Worm (Caenorhabditis elegans) whole organism, late embryonic: ENCODE data around the gene lgc-11.

ENCODE experiments used
- C08G9.2 ChIP-seq: sonication (generic microtip); optimal IDR thresholded peaks from 2 replicates; lab custom pipeline; 2016; ENCODE audit warnings: mild to moderate bottlenecking, missing genetic modification characterization, moderate library complexity, missing compliant biosample characterization
- C38D4.7 ChIP-seq: fragments of 200-800 bp; sonication (Bioruptor generic); optimal IDR thresholded peaks from 2 replicates; lab custom pipeline; 2018; ENCODE audit warnings: mild to moderate bottlenecking, missing genetic modification characterization, moderate library complexity, missing compliant biosample characterization
- K09A11.1 ChIP-seq: sonication (generic microtip); optimal IDR thresholded peaks from 2 replicates; lab custom pipeline; 2017; ENCODE audit warnings: antibody characterized with exemption, mild to moderate bottlenecking, missing genetic modification characterization, missing compliant biosample characterization; ENCODE audit not compliant: insufficient read depth
- T23F11.4 ChIP-seq: fragments of 200-800 bp; sonication (Bioruptor generic); optimal IDR thresholded peaks from 2 replicates; lab custom pipeline; 2018; ENCODE audit warnings: mild to moderate bottlenecking, missing genetic modification characterization, missing compliant biosample characterization
- Y22D7AL.16 ChIP-seq: sonication (generic microtip); optimal IDR thresholded peaks from 2 replicates; lab custom pipeline; 2016; ENCODE audit warnings: missing genetic modification characterization, missing compliant biosample characterization
- ama-1 ChIP-seq: fragments of 150-350 bp; optimal IDR thresholded peaks from 2 replicates; lab custom pipeline; 2014
- ceh-14 ChIP-seq: sonication (generic microtip); optimal IDR thresholded peaks from 2 replicates; lab custom pipeline; 2016; ENCODE audit warnings: missing genotype, missing genetic modification characterization, missing compliant biosample characterization
- ceh-19 ChIP-seq: fragments of 200-800 bp; sonication (Bioruptor generic); optimal IDR thresholded peaks from 2 replicates; lab custom pipeline; 2018; ENCODE audit warnings: mild to moderate bottlenecking, missing genetic modification characterization, missing compliant biosample characterization
- ceh-34 ChIP-seq: sonication (generic microtip); optimal IDR thresholded peaks from 2 replicates; lab custom pipeline; 2016; ENCODE audit warnings: mild to moderate bottlenecking, missing genetic modification characterization, missing compliant biosample characterization
- ceh-45 ChIP-seq: fragments of 200-800 bp; sonication (Bioruptor generic); IDR thresholded peaks from 2 replicates; pipeline ENCODE4 v1.3.6; 2022; ENCODE audit warnings: missing genetic modification reagents, missing genetic modification characterization, missing compliant biosample characterization
- ceh-9 ChIP-seq: sonication (generic microtip); optimal IDR thresholded peaks from 2 replicates; lab custom pipeline; 2016; ENCODE audit warnings: mild to moderate bottlenecking, missing genetic modification characterization, inconsistent platforms, missing compliant biosample characterization
- dve-1 ChIP-seq: sonication (generic microtip); optimal IDR thresholded peaks from 2 replicates; lab custom pipeline; 2017; ENCODE audit warnings: antibody characterized with exemption, mild to moderate bottlenecking, missing genetic modification characterization, missing compliant biosample characterization
- fax-1 ChIP-seq: sonication (generic microtip); optimal IDR thresholded peaks from 2 replicates; lab custom pipeline; 2016; ENCODE audit warnings: missing genotype, missing genetic modification characterization, missing compliant biosample characterization
- fkh-10 ChIP-seq: fragments of 150-350 bp; optimal IDR thresholded peaks from 2 replicates; lab custom pipeline; 2014; ENCODE audit warnings: missing biosample characterization, missing genetic modification reagents, missing genetic modification characterization
- fkh-6 ChIP-seq: sonication (generic microtip); optimal IDR thresholded peaks from 2 replicates; lab custom pipeline; 2016; ENCODE audit warnings: missing genetic modification characterization, missing compliant biosample characterization
- gmeb-2 ChIP-seq: sonication (generic microtip); optimal IDR thresholded peaks from 2 replicates; lab custom pipeline; 2016; ENCODE audit warnings: missing genetic modification characterization, inconsistent platforms, missing compliant biosample characterization
- hlh-15 ChIP-seq: sonication (generic microtip); optimal IDR thresholded peaks from 2 replicates; lab custom pipeline; 2016; ENCODE audit warnings: missing genetic modification characterization, missing compliant biosample characterization
- hlh-30 ChIP-seq: sonication (generic microtip); optimal IDR thresholded peaks from 2 replicates; lab custom pipeline; 2017; ENCODE audit warnings: antibody characterized with exemption, missing genetic modification characterization, missing compliant biosample characterization; ENCODE audit not compliant: insufficient read depth
- hlh-6 ChIP-seq: sonication (generic microtip); optimal IDR thresholded peaks from 2 replicates; lab custom pipeline; 2016; ENCODE audit warnings: missing genotype, missing genetic modification characterization, missing compliant biosample characterization
- lim-6 ChIP-seq: sonication (generic microtip); optimal IDR thresholded peaks from 2 replicates; lab custom pipeline; 2016; ENCODE audit warnings: missing genetic modification characterization, missing compliant biosample characterization
- mec-3 ChIP-seq: sonication (generic microtip); optimal IDR thresholded peaks from 2 replicates; lab custom pipeline; 2016; ENCODE audit warnings: borderline replicate concordance, missing genetic modification characterization, missing compliant biosample characterization
- nfya-1 ChIP-seq: sonication (generic microtip); optimal IDR thresholded peaks from 2 replicates; lab custom pipeline; 2017; ENCODE audit warnings: missing genetic modification characterization, mild to moderate bottlenecking, missing compliant biosample characterization, antibody characterized with exemption, moderate library complexity
- nhr-232 ChIP-seq: sonication (generic microtip); optimal IDR thresholded peaks from 2 replicates; lab custom pipeline; 2016; ENCODE audit warnings: missing genetic modification characterization, missing compliant biosample characterization
- npax-4 ChIP-seq: sonication (generic microtip); optimal IDR thresholded peaks from 2 replicates; lab custom pipeline; 2016; ENCODE audit warnings: missing genetic modification characterization, missing compliant biosample characterization
- pat-9 ChIP-seq: fragments of 200-800 bp; sonication (Bioruptor generic); optimal IDR thresholded peaks from 2 replicates; lab custom pipeline; 2018; ENCODE audit warnings: mild to moderate bottlenecking, missing genetic modification characterization, moderate library complexity, missing compliant biosample characterization
- pax-1 ChIP-seq: fragments of 150-350 bp; optimal IDR thresholded peaks from 2 replicates; lab custom pipeline; 2014; ENCODE audit warnings: missing biosample characterization, missing genetic modification characterization
- pros-1 ChIP-seq: fragments of 150-350 bp; optimal IDR thresholded peaks from 2 replicates; lab custom pipeline; 2014; ENCODE audit warnings: missing biosample characterization, missing genetic modification reagents, missing genetic modification characterization
- ref-2 ChIP-seq: sonication (generic microtip); optimal IDR thresholded peaks from 2 replicates; lab custom pipeline; 2016; ENCODE audit warnings: missing genetic modification characterization, missing compliant biosample characterization
- sdc-2 ChIP-seq: sonication (generic microtip); optimal IDR thresholded peaks from 2 replicates; lab custom pipeline; 2016; ENCODE audit warnings: missing genotype, missing genetic modification characterization, missing compliant biosample characterization
- sox-2 ChIP-seq: fragments of 200-800 bp; sonication (Bioruptor generic); IDR thresholded peaks from 2 replicates; pipeline ENCODE4 v1.3.6; 2022; ENCODE audit warnings: missing genetic modification reagents, missing genetic modification characterization, missing compliant biosample characterization
- sox-4 ChIP-seq: sonication (generic microtip); optimal IDR thresholded peaks from 2 replicates; lab custom pipeline; 2017; ENCODE audit warnings: mild to moderate bottlenecking, missing genetic modification characterization, inconsistent platforms, missing compliant biosample characterization
- syd-9 ChIP-seq: sonication (generic microtip); optimal IDR thresholded peaks from 2 replicates; lab custom pipeline; 2016; ENCODE audit warnings: mild to moderate bottlenecking, missing genetic modification characterization, moderate library complexity, missing compliant biosample characterization
- ttx-3 ChIP-seq: sonication (generic microtip); optimal IDR thresholded peaks from 2 replicates; lab custom pipeline; 2016; ENCODE audit warnings: missing genetic modification reagents, missing genetic modification characterization, missing compliant biosample characterization
- unc-3 ChIP-seq, 2 experiments: fragments of 200-800 bp in 1 of 2; sonication (Bioruptor generic) in 1 of 2; sonication (generic microtip) in 1 of 2; conservative IDR thresholded peaks in 1 of 2; optimal IDR thresholded peaks in 1 of 2; 2 replicates each; pipeline versions ENCODE4 v1.3.6 to Lab custom; 2016 to 2022; ENCODE audit warnings: missing compliant biosample characterization in 2 of 2, missing genetic modification characterization in 2 of 2, missing genetic modification reagents in 1 of 2
- unc-86 ChIP-seq: sonication (generic microtip); optimal IDR thresholded peaks from 2 replicates; lab custom pipeline; 2016; ENCODE audit warnings: missing genetic modification characterization, missing compliant biosample characterization
- zip-5 ChIP-seq: sonication (generic microtip); optimal IDR thresholded peaks from 2 replicates; lab custom pipeline; 2016; ENCODE audit warnings: missing genetic modification characterization, missing compliant biosample characterization
- ztf-16 ChIP-seq: sonication (generic microtip); optimal IDR thresholded peaks from 2 replicates; lab custom pipeline; 2017; ENCODE audit warnings: missing genetic modification characterization, missing compliant biosample characterization

Gene lgc-11

DNA sequence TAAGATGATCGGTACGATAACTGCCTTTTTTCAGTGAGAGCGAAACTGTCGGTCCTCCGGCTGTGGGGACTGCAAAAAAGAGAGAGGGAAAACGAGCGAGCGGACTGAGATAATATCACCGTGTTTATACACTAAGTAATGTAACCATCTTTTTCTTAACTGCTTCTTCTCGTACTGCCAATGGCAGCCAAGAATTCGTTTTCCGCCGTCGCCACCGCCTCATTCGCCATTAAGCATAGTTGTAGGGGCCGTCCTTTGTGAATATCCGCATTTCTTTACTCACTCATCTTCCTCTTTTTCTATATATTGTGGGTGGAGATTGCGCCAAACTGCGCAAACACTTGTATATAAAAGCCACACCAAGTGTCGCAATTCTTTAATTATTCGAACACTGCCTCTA lies 40.1 kb upstream of the lgc-11 start, which contains the start of gene col-174:
col-174 (plus strand) TSS at position 301 of the 400 bp plus-strand sequence.
- no peak for TF ChIP-seq hlh-15
- no peak for TF ChIP-seq ama-1
- no peak for TF ChIP-seq K09A11.1
- no peak for TF ChIP-seq fkh-6
- TF ChIP-seq ceh-45 (GFP tag; lab: Robert Waterston, UW) = no peak
- TF ChIP-seq zip-5 (tag; lab: Kevin White, UChicago) = no peak
- TF ChIP-seq hlh-30 (tag; lab: Kevin White, UChicago) = no peak
- TF ChIP-seq pat-9 (tag; lab: Kevin White, UChicago) = no peak
- no peak for TF ChIP-seq unc-3 (GFP tag; conservative IDR thresholded peaks at IDR 0.05; lab: Robert Waterston, UW)
- TF ChIP-seq unc-3 (tag; optimal IDR thresholded peaks at IDR 0.05; lab: Kevin White, UChicago) = no peak
- TF ChIP-seq syd-9 (tag; lab: Kevin White, UChicago) = no peak
- no peak for TF ChIP-seq C08G9.2
- no peak for TF ChIP-seq Y22D7AL.16 (tag; lab: Kevin White, UChicago)
- no peak for TF ChIP-seq ceh-34 (tag; lab: Kevin White, UChicago)
- TF ChIP-seq nfya-1 (tag; lab: Kevin White, UChicago) = no peak
- no peak for TF ChIP-seq npax-4 (tag; lab: Kevin White, UChicago)
- TF ChIP-seq C38D4.7 (GFP tag; lab: Kevin White, UChicago) = no peak
- TF ChIP-seq hlh-6 = no peak

DNA sequence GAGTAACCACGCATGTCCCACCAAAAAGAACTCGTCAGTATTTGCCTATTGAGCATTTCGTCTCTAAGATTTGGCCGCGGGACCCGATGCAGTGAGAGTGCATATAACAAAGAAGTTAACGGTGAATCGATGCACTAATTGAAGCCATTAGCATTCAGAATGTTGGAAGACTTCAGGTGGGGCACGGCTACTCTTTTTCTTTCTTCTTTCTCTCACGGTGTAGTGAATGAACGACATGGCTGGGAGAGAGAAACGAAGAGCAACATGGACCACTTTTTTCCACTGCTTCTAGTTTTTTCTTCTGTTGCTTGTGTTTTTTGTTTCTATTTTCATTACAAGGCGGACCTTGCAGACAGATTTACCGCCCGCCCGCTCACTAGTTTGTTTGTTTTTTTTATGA lies 34.6 kb upstream of the lgc-11 start:
- no peak for TF ChIP-seq lim-6 (tag; lab: Kevin White, UChicago)
- TF ChIP-seq ttx-3 (tag; lab: Kevin White, UChicago) = no peak
- no peak for TF ChIP-seq ceh-14 (tag; lab: Kevin White, UChicago)
- no peak for TF ChIP-seq mec-3 (tag; lab: Kevin White, UChicago)
- TF ChIP-seq T23F11.4 (GFP tag; lab: Kevin White, UChicago) = no peak
- no peak for TF ChIP-seq gmeb-2 (tag; lab: Kevin White, UChicago)
- no peak for TF ChIP-seq pros-1 (tag; lab: Kevin White, UChicago)
- no peak for TF ChIP-seq ref-2
- no peak for TF ChIP-seq fkh-10 (GFP tag; lab: Kevin White, UChicago)

DNA sequence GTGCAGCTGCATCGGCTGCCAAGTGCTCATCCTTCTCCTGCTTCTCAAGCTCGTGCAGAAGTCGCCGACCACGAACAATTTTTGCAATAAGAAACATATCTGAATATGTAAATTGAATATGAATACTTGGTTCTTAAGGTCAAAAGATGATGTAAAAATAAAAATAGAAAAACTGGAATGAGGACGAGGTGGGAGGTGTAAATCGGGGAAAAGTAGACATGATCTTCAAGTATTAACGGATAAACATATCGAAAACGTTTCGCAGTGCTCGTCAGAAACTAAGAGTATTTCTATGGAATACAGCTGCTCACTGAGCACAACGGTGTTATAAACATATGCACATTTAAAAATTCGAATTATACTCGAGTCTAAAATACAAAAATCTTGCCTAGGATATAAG lies 33.6 kb upstream of the lgc-11 start, which contains the start of gene glb-16:
glb-16 (minus strand) TSS at position 101 of the 400 bp plus-strand sequence.
- TF ChIP-seq pax-1 (tag; lab: Kevin White, UChicago) = no peak
- no peak for TF ChIP-seq hlh-30 (tag; lab: Kevin White, UChicago)
- TF ChIP-seq hlh-15 = no peak
- no peak for TF ChIP-seq ceh-34 (tag; lab: Kevin White, UChicago)
- TF ChIP-seq sox-4 = no peak
- TF ChIP-seq ceh-19 = no peak
- no peak for TF ChIP-seq dve-1 (tag; lab: Kevin White, UChicago)
- no peak for TF ChIP-seq C08G9.2
- no peak for TF ChIP-seq pros-1 (tag; lab: Kevin White, UChicago)
- TF ChIP-seq nhr-232 (tag; lab: Kevin White, UChicago) = no peak
- TF ChIP-seq K09A11.1 = no peak
- TF ChIP-seq fax-1 (tag; lab: Kevin White, UChicago) = no peak
- no peak for TF ChIP-seq ceh-9 (tag; lab: Kevin White, UChicago)
- no peak for TF ChIP-seq unc-86 (tag; lab: Kevin White, UChicago)
- TF ChIP-seq ceh-14 (tag; lab: Kevin White, UChicago) = no peak

DNA sequence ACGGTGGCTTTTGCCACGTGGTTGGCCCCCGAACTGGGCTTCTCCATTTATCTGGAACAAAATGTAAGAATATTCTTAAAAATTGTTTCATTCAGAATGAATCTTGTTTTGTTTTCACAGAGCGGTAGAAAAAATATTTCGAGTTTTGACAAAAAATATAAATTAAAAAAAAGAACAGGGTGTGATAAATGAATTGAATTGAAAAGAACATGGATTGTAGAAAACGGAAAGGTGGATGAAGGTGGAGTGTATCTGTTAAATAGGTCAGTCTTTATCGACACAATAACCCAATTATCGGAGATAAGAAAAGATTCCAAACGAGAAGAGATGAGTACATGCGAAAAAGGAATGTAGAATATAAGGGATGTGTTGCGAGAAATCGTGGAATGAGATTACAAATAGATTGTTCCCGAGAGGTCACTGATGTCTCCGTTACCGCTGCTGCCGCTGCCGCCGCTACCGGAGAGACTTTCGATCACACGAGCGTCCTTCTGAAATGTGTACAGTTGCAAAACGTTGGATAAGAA lies 31.4 kb upstream of the lgc-11 start, which contains the start of gene dpy-7:
dpy-7 (minus strand) TSS at position 51 of the 527 bp plus-strand sequence.
- no peak for TF ChIP-seq sdc-2
- no peak for TF ChIP-seq ztf-16
- TF ChIP-seq sox-2 (GFP tag; lab: Robert Waterston, UW) = no peak
- TF ChIP-seq, all 69 proteins: peak for 0
